Worm (Caenorhabditis elegans): ENCODE results near the gene lpr-5.

DNA sequence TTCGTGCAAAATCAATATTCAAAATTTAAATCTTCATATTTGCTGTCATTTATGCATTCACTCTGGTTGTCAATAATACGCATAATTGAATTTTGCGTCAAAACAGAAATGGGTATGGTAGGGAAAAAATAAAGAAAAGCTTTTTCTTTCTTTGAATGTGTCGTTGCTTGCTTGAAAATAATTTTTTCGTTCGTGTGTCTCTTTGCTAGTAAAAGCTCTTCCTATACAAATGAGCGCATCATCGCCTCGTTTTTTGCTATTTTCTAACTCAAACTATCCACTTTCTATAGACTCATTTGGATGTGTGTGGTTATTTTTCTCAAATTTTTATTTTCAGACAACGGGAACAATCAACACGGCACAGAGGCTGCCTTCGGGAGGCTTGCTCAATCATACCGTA lies 33.3 kb upstream of the lpr-5 start, which contains the start of gene ldb-1:
- TF ChIP-seq pqm-1 (tag; optimal IDR thresholded peaks at IDR 0.05) (no peak), dsc-1 (tag; optimal IDR thresholded peaks at IDR 0.05) (no peak), xbp-1 (tag; optimal IDR thresholded peaks at IDR 0.05) (no peak), lin-15B (tag; optimal IDR thresholded peaks at IDR 0.05) (no peak), hlh-4 (tag; optimal IDR thresholded peaks at IDR 0.05) (no peak), snpc-4 (tag; optimal IDR thresholded peaks at IDR 0.05) (no peak), nhr-71 (tag; optimal IDR thresholded peaks at IDR 0.05) (no peak), nhr-237 (tag; optimal IDR thresholded peaks at IDR 0.05) (no peak), efl-1 (optimal IDR thresholded peaks at IDR 0.05) (no peak), efl-1 (GFP tag; optimal IDR thresholded peaks at IDR 0.05 in 1 of 2) (no peak), nhr-11 (tag; optimal IDR thresholded peaks at IDR 0.05) (no peak), ztf-4 (tag; optimal IDR thresholded peaks at IDR 0.05) (no peak), ets-5 (GFP tag; IDR thresholded peaks at IDR 0.05) (no peak)
